Worm (Caenorhabditis elegans): ENCODE results near the gene obr-2.

The obr-2 gene

DNA sequence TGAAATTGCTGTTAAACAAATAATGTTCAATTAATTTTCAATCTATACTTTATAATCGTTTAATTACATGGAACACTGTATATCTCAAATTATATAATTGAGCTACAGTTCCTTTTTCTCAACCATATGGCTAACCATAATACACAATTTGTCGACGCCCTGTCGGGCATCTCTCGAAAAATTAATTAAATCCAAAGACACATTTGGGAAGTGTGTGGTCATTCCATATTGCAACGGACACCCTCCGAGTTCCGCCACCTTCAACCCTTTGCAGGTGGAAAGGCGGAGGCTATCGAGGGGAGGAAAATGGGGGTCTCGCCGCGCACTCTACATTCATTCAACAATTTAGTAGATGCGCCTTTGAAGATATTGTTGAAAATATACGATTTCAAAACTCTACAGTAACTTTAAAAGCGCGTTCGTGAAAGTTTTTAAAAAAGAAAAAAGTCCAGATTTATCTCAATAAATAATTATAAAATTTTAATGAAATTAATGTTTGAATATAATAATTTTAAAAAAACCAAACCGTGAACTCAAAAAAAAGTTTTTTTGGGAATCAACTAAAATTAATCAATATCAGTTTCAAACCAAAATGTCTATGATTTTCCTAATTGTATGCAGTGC lies 14.9 kb upstream of the obr-2 start, which contains the start of gene F14H8.8:
F14H8.8 (plus strand) TSS at position 574 of the 624 bp plus-strand sequence.
- TF ChIP-seq him-1 (tag; optimal IDR thresholded peaks at IDR 0.05), result no peak
- TF ChIP-seq dao-5 (tag; optimal IDR thresholded peaks at IDR 0.05), result no peak
- no peak for TF ChIP-seq W03F9.2 (tag; optimal IDR thresholded peaks at IDR 0.05)

DNA sequence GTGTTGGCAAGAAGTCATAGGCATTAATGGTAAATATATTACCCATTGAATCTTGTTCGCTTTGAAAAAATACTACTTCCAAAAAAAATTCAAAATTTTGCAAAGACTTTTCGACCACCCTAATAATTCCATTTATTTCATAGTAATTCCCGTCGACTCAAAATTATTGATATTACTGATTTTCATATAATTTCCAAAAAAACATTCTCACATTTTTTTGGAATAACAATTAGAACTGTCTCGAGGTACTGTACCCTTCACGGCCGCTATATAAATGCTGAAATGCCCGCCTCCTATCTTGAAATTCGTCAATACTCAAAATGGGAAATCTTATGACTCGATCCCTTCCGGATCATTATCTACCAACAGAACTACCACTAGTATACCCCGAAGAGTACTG lies 9.5 kb upstream of the obr-2 start, which contains the start of gene F14H8.4:
F14H8.4 (plus strand) TSS at position 301 of the 400 bp plus-strand sequence.
- no peak for TF ChIP-seq him-1 (tag; optimal IDR thresholded peaks at IDR 0.05)
- no peak for TF ChIP-seq W03F9.2 (tag; optimal IDR thresholded peaks at IDR 0.05)
- TF ChIP-seq dao-5 (tag; optimal IDR thresholded peaks at IDR 0.05), result no peak

DNA sequence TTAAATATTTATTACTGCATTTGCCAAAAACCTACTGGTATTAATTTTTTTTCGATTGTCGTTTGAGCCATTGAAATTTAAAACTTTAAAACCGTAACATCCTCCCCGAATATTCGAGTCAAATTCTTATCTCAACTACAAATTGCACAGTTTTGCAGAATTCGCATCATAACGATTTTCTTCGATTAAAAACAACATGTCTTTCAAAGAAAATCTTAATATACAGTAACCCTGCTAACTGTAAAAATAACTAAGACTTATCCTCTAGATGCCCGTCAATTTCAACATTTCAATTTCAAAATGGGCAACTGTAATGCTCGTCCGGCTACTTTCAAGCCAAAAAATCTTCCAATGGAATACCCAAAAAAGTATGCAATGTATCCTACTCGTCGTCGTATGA lies 6.7 kb upstream of the obr-2 start, which contains the start of gene F14H8.5:
F14H8.5 (plus strand) TSS at position 301 of the 400 bp plus-strand sequence.
- no peak for TF ChIP-seq W03F9.2 (tag; optimal IDR thresholded peaks at IDR 0.05)

DNA sequence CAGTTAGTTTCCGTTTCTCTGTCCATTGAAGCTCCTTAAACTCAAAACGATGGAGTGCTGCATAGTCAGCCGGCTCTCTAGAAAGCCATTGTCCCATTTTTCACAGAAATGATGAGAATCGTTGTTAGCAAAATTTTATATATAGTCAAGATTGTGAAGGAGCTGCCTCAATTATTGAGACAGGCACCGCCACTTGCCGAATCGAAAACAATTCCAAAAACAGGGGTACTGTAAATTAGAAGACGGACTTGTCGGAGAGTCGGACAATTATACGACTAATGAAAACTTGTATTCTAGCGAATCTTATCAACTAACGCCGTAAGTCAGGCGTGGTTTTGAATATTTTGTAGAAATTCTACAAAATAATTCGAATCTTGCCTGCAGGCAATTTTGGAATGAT lies 6.2 kb upstream of the obr-2 start, which contains the start of gene F14H8.2:
F14H8.2 (minus strand) TSS at position 101 of the 400 bp plus-strand sequence.
- TF ChIP-seq W03F9.2 (tag; optimal IDR thresholded peaks at IDR 0.05), result no peak
- no peak for TF ChIP-seq dao-5 (tag; optimal IDR thresholded peaks at IDR 0.05)
- TF ChIP-seq him-1 (tag; optimal IDR thresholded peaks at IDR 0.05), result no peak

DNA sequence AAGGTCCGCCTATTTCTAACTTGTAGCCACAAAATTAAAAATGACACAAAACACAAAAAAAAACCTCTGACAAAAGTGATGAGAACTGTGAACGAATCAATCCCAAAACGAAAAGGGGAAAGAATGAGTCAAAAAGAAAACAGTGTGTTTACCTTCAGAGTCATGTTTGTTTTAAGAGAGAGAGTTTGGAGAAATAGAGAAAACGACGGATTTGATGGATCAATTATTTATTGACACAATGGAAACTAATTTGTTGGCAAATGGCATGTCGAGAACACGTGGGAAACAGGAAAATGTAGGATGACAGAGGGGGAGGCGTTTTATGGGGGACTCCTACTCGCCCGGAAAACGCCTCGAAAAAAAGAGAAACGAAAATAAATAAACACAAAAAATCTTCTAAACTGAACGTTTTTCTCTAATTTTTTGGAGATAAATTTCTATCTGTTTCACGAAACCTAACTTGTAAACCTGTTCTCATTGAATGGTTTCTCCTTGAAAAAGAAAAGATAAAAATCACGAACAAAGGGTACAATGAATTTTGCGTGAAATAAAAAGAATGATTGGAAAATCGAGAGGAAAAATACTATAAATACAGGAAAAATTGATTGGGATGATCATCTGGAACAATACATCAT lies 2.8 kb upstream of the obr-2 start:
- TF ChIP-seq dao-5 (tag; optimal IDR thresholded peaks at IDR 0.05) (no peak), him-1 (tag; optimal IDR thresholded peaks at IDR 0.05) (no peak), W03F9.2 (tag; optimal IDR thresholded peaks at IDR 0.05) (no peak)

DNA sequence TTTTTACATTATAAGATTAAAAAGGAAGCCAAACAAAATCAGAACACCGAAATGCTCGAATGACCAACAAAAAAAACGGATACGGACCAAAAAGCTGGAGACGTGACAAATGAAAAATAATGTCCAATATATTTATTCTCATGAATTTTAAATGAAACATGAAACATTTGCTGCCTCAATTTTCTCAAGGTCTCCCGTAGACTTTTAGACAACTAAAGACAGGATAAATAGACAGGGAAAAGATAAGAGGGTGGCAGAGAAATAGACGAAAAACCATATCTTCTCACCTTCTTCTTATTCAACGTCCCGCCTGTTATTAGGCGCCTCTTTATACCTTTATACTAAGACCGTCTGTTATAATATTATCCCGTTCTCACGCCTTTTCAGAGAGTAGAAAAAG lies 1.7 kb upstream of the obr-2 start:
- TF ChIP-seq W03F9.2 (tag; optimal IDR thresholded peaks at IDR 0.05) (no peak), dao-5 (tag; optimal IDR thresholded peaks at IDR 0.05) (no peak), him-1 (tag; optimal IDR thresholded peaks at IDR 0.05) (no peak)

DNA sequence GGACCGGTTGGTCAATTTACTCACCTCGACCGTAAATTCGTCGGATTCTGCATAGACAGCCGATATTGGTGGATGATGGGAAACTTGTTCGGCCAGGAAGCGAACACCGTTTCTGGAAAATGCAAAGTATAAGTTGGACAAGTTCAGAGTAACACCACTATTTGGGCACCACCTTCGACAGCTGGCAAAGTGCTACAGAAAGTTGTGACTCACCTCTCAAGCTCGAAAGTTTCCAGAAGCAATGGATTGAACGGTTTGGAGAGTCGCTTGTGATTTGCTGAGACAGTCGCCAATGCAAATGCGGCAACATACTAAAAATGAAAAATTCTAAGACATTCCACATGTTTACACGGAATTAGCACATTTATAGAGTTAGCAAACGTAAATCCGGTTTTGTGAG lies 736 bp downstream of the obr-2 start:
- TF ChIP-seq him-1 (tag; optimal IDR thresholded peaks at IDR 0.05) (no peak), dao-5 (tag; optimal IDR thresholded peaks at IDR 0.05) (no peak), W03F9.2 (tag; optimal IDR thresholded peaks at IDR 0.05) (no peak)

DNA sequence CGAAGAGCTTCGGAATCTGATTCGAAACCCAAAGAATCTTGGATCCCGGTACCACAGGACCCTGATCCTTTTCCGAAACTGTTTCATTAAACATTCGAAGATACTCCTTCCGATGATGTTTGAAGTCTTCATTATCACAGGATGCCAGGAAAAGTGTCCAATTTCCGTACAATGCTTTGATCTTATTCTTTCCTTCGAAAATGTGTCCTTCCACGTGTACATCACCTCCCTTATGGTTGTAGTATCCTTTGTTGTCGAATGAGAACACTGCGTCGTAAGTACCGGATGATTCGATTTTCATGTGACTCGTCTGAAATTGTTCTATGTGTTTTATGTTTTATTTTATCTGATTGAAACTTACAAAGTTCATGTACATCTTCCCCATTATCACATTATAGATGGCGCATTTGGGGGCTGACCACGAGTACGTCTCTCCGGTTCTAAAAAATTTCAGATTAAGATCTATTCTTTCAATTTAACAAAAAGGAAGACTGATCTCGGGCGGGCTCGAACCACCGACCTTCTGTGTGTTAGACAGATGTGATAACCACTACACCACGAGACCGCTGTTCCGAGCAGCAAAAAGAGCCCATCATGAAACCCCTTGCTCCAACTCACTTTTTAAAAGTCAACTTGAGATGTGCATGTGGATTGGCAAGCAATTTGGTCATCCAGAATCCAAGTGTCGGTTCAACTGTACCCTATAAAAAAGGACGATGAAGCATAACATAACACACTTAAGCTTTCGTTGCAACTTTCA lies 1.3 kb downstream of the obr-2 start:
- TF ChIP-seq dao-5 (tag; optimal IDR thresholded peaks at IDR 0.05) (no peak), him-1 (tag; optimal IDR thresholded peaks at IDR 0.05) (no peak), W03F9.2 (tag; optimal IDR thresholded peaks at IDR 0.05) (no peak)

DNA sequence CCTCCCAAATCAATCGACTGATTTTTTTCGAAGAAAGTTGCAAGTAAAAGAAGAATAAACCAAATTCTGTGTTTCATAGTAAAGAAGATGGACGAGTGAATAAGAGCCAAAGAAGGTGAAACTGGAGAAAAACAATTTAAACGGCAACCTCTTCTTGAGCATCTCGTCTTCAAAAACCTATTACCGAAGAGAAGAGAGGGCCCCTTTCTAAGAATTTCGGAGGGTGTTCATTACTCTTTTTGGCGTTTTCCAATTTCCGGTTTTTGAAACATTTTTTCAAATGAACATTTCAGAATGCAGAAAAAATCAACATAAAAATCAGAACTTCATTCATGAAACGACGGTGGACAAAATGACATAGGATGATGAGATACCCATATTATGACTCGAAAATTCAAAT lies 2.5 kb downstream of the obr-2 start, which contains the start of gene nmr-2:
nmr-2 (minus strand) TSS at position 101 of the 400 bp plus-strand sequence.
- no peak for TF ChIP-seq W03F9.2 (tag; optimal IDR thresholded peaks at IDR 0.05)
- no peak for TF ChIP-seq him-1 (tag; optimal IDR thresholded peaks at IDR 0.05)
- no peak for TF ChIP-seq dao-5 (tag; optimal IDR thresholded peaks at IDR 0.05)

DNA sequence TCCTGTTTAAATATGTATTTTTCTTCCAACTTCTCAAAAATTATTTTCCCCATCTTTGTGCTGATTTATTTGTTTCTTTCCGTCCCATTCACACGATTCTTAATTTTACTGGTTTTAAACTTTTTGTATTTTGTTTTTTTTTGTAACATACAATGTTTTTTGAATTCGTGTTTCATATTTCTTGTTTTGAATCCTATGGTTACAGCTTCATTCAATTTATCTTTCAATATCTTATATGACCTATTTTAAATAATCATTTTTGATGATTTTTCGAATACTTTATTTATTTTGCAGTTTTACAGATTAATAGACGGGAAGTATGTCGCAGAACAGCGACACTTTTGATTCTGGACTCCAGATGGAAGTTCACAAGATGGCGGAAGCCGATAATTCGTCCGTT lies 9.3 kb downstream of the obr-2 start, which contains the start of gene hrde-2:
hrde-2 (plus strand) TSS at position 301 of the 400 bp plus-strand sequence.
- no peak for TF ChIP-seq W03F9.2 (tag; optimal IDR thresholded peaks at IDR 0.05)
- no peak for TF ChIP-seq dao-5 (tag; optimal IDR thresholded peaks at IDR 0.05)
- TF ChIP-seq him-1 (tag; optimal IDR thresholded peaks at IDR 0.05), result no peak

DNA sequence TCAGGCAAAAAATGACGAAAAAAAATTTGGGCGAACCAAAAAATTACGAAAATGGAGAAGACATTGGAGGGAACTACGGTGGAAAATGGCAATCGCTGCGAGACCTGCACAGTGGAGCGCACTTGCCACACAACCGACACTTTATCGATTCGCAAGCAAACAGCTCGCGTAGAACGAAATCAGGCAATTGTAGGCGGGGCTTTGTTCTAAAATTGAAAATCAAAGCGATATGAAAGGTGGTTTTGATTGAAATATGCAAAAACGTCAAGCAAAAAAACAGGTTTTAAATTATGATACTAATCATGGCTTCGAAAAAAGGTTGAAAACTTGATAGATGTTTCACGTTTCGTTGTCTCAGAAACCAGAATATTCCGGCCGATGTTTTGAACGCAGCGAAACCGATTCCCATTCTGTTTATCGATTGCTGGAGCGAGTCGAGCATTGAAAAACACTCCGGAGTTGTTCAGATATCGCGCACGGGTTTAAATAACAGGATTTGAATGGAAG lies 11.8 kb downstream of the obr-2 start, which contains the start of the genes fib-1 and mut-15:
fib-1 (minus strand) TSS at position 40 of the 507 bp plus-strand sequence.
mut-15 (plus strand) TSS at position 360 of the 507 bp plus-strand sequence.
- peak; percentile 55 for TF ChIP-seq him-1 (tag; optimal IDR thresholded peaks at IDR 0.05)
- TF ChIP-seq W03F9.2 (tag; optimal IDR thresholded peaks at IDR 0.05), result peak; percentile 90
- TF ChIP-seq dao-5 (tag; optimal IDR thresholded peaks at IDR 0.05), result no peak

DNA sequence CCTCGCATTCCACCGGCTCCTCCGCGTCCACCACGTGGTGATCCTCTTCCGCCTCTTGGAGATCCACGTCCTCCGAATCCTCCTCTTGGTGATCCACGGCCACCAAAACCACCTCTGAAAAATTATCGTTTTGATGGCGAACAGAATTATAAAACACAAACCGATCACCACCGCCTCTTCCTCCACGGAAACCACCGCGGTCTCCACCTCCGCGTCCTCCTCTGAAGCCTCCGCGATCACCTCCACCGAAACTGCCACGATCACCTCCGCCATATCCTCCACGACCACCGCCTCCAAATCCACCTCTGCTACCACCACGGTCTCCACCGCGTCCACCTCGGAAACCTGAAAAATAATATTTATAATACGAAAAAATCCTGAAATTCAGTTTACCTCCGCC lies 12.5 kb downstream of the obr-2 start:
- TF ChIP-seq dao-5 (tag; optimal IDR thresholded peaks at IDR 0.05) (no peak), him-1 (tag; optimal IDR thresholded peaks at IDR 0.05) (no peak), W03F9.2 (tag; optimal IDR thresholded peaks at IDR 0.05) (no peak)

DNA sequence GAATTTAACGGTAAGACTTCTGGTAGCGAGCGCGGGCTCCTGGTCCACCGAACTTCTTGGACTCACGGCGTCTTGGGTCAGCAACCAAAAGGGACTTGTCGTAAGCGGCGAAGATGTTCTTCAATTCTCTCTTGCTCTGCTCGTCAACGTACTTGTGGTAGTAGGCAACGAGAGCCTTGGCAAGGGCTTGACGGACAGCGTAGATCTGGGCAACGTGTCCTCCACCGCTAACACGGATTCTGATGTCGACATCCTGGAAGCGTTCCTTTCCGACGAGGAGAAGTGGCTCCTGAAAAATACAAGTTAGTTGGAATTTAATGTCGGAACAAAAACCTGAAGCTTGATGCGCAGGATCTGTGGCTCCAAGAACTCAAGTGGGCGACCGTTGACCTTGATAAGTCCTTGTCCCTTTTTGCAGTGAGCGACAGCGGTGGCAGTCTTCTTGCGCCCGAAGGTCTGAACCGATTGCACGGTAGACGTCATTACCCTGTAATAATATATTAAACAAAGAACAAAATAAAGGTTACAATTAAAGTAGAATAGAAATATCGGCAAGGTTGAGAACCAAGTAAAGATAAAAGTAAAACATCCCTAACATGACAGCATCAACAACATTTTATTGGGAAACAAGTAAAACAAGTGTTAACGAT lies 13.9 kb downstream of the obr-2 start, which contains the start of gene rps-16:
rps-16 (minus strand) TSS at position 487 of the 650 bp plus-strand sequence.
- no peak for TF ChIP-seq W03F9.2 (tag; optimal IDR thresholded peaks at IDR 0.05)
- peak; percentile 19 for TF ChIP-seq dao-5 (tag; optimal IDR thresholded peaks at IDR 0.05)
